Fruit fly (Drosophila melanogaster) whole organism, embryonic: ENCODE measurements around the gene CAH7.

Experiments
- Antp ChIP-seq: fragments of 200-800 bp; sonication (Bioruptor generic); optimal IDR thresholded peaks from 3 replicates; lab custom pipeline; 2016; ENCODE audit warnings: missing biosample characterization, missing genetic modification characterization
- CG10543 ChIP-seq: fragments of 200-800 bp; sonication (Bioruptor generic); optimal IDR thresholded peaks from 3 replicates; lab custom pipeline; 2017; ENCODE audit warnings: missing biosample characterization, mild to moderate bottlenecking, missing genetic modification characterization, moderate library complexity
- CG10565 ChIP-seq: fragments of 200-800 bp; sonication (Bioruptor generic); optimal IDR thresholded peaks from 3 replicates; lab custom pipeline; 2016; ENCODE audit warnings: missing biosample characterization, mild to moderate bottlenecking, missing genetic modification characterization
- CG10654 ChIP-seq: fragments of 200-800 bp; sonication (Bioruptor generic); optimal IDR thresholded peaks from 2 replicates; lab custom pipeline; 2016; ENCODE audit warnings: missing biosample characterization, missing genetic modification characterization
- CG10959 ChIP-seq: fragments of 200-800 bp; sonication (Bioruptor generic); IDR thresholded peaks from 2 replicates; pipeline ENCODE4 v1.3.6; 2022; ENCODE audit warnings: missing biosample characterization, missing genetic modification characterization
- CG11398 ChIP-seq: fragments of 200-800 bp; sonication (Bioruptor generic); optimal IDR thresholded peaks from 2 replicates; lab custom pipeline; 2016; ENCODE audit warnings: missing biosample characterization, missing genetic modification characterization
- CG12155 ChIP-seq: fragments of 200-800 bp; sonication (Bioruptor generic); optimal IDR thresholded peaks from 3 replicates; lab custom pipeline; 2016; ENCODE audit warnings: missing biosample characterization, missing genetic modification characterization
- CG12219 ChIP-seq: fragments of 200-800 bp; sonication (Bioruptor generic); optimal IDR thresholded peaks from 3 replicates; lab custom pipeline; 2018; ENCODE audit warnings: missing biosample characterization, mild to moderate bottlenecking, missing genetic modification characterization
- CG12299 ChIP-seq: fragments of 200-800 bp; sonication (Bioruptor generic); optimal IDR thresholded peaks from 2 replicates; lab custom pipeline; 2018; ENCODE audit warnings: missing biosample characterization, mild to moderate bottlenecking, missing genetic modification characterization
- CG14667 ChIP-seq: fragments of 200-800 bp; sonication (Bioruptor generic); IDR thresholded peaks from 2 replicates; pipeline ENCODE4 v1.3.6; 2022; ENCODE audit warnings: missing biosample characterization, missing genetic modification characterization
- CG1603 ChIP-seq: fragments of 200-800 bp; sonication (Bioruptor generic); optimal IDR thresholded peaks from 2 replicates; lab custom pipeline; 2019; ENCODE audit warnings: missing biosample characterization, mild to moderate bottlenecking, missing genetic modification characterization, moderate library complexity
- CG16779 ChIP-seq: fragments of 200-800 bp; sonication (Bioruptor generic); IDR thresholded peaks from 2 replicates; pipeline ENCODE4 v1.3.6; 2022; ENCODE audit warnings: missing biosample characterization, missing genetic modification characterization
- CG30403 ChIP-seq: fragments of 200-800 bp; sonication (Bioruptor generic); optimal IDR thresholded peaks from 3 replicates; lab custom pipeline; 2016; ENCODE audit warnings: missing biosample characterization, missing genetic modification characterization
- CG3847 ChIP-seq: fragments of 200-800 bp; sonication (Bioruptor generic); IDR thresholded peaks from 2 replicates; pipeline ENCODE4 v1.3.6; 2022; ENCODE audit warnings: missing biosample characterization, missing genetic modification characterization
- CG4282 ChIP-seq: fragments of 200-800 bp; sonication (Bioruptor generic); optimal IDR thresholded peaks from 2 replicates; lab custom pipeline; 2016; ENCODE audit warnings: missing biosample characterization, missing genetic modification characterization
- CG5180 ChIP-seq: fragments of 200-800 bp; sonication (Bioruptor generic); optimal IDR thresholded peaks from 3 replicates; lab custom pipeline; 2017; ENCODE audit warnings: missing biosample characterization, missing genetic modification characterization, mild to moderate bottlenecking, moderate library complexity, missing genetic modification reagents
- CG6654 ChIP-seq: fragments of 200-800 bp; sonication (Bioruptor generic); optimal IDR thresholded peaks from 2 replicates; lab custom pipeline; 2017; ENCODE audit warnings: missing biosample characterization, mild to moderate bottlenecking, missing genetic modification characterization
- CG6854 ChIP-seq: fragments of 200-800 bp; sonication (Bioruptor generic); optimal IDR thresholded peaks from 3 replicates; lab custom pipeline; 2017; ENCODE audit warnings: missing biosample characterization, mild to moderate bottlenecking, missing genetic modification characterization
- CG7372 ChIP-seq: fragments of 200-800 bp; sonication (Bioruptor generic); IDR thresholded peaks from 2 replicates; pipeline ENCODE4 v1.3.6; 2022; ENCODE audit warnings: missing biosample characterization, missing genetic modification characterization
- CG7963 ChIP-seq: fragments of 200-800 bp; sonication (Bioruptor generic); IDR thresholded peaks from 3 replicates; pipeline ENCODE4 v1.3.6; 2022; ENCODE audit warnings: missing biosample characterization, missing genetic modification characterization; ENCODE audit not compliant: partially characterized antibody
- CG8388 ChIP-seq: fragments of 200-800 bp; sonication (Bioruptor generic); optimal IDR thresholded peaks from 2 replicates; lab custom pipeline; 2019; ENCODE audit warnings: missing biosample characterization, mild to moderate bottlenecking, missing genetic modification characterization, moderate library complexity
- CHES-1-like ChIP-seq: fragments of 200-800 bp; sonication (Bioruptor generic); optimal IDR thresholded peaks from 2 replicates; lab custom pipeline; 2016; ENCODE audit warnings: missing biosample characterization, missing genetic modification characterization
- Dbx ChIP-seq: fragments of 200-800 bp; sonication (Bioruptor generic); IDR thresholded peaks from 3 replicates; pipeline ENCODE4 v1.3.6; 2022; ENCODE audit warnings: missing biosample characterization, missing genetic modification characterization
- Dip2 ChIP-seq: fragments of 200-800 bp; sonication (Bioruptor generic); IDR thresholded peaks from 2 replicates; pipeline ENCODE4 v1.3.6; 2022; ENCODE audit warnings: missing biosample characterization, missing genetic modification characterization
- H15 ChIP-seq: fragments of 200-800 bp; sonication (Bioruptor generic); IDR thresholded peaks from 3 replicates; pipeline ENCODE4 v1.3.6; 2022; ENCODE audit warnings: missing biosample characterization, missing genetic modification characterization
- HLHmδ ChIP-seq: fragments of 200-800 bp; sonication (Bioruptor generic); optimal IDR thresholded peaks from 2 replicates; lab custom pipeline; 2018; ENCODE audit warnings: missing biosample characterization, mild to moderate bottlenecking, missing genetic modification characterization, moderate library complexity
- Kr ChIP-seq: fragments of 200-800 bp; sonication (Bioruptor generic); optimal IDR thresholded peaks from 2 replicates; lab custom pipeline; 2017; ENCODE audit warnings: missing biosample characterization, mild to moderate bottlenecking, missing genetic modification characterization
- NC2β ChIP-seq: fragments of 200-800 bp; sonication (Bioruptor generic); optimal IDR thresholded peaks from 2 replicates; lab custom pipeline; 2016; ENCODE audit warnings: missing biosample characterization, missing genetic modification characterization
- Ravus ChIP-seq: fragments of 200-800 bp; sonication (Bioruptor generic); IDR thresholded peaks from 2 replicates; pipeline ENCODE4 v1.3.6; 2022; ENCODE audit warnings: missing biosample characterization, missing genetic modification characterization
- Sin3A ChIP-seq: fragments of >200 bp; optimal IDR thresholded peaks from 2 replicates; lab custom pipeline; 2018
- Tbp ChIP-seq: fragments of >200 bp; optimal IDR thresholded peaks from 2 replicates; lab custom pipeline; 2018; ENCODE audit warnings: missing biosample characterization, missing genetic modification characterization
- Usf ChIP-seq: fragments of 200-800 bp; sonication (Bioruptor generic); optimal IDR thresholded peaks from 2 replicates; lab custom pipeline; 2017; ENCODE audit warnings: missing genotype, missing biosample characterization, missing genetic modification characterization
- bcd ChIP-seq: fragments of 200-800 bp; sonication (Bioruptor generic); optimal IDR thresholded peaks from 2 replicates; lab custom pipeline; 2017; ENCODE audit warnings: missing biosample characterization, mild to moderate bottlenecking, missing genetic modification characterization
- dimm ChIP-seq: fragments of 200-800 bp; sonication (Bioruptor generic); IDR thresholded peaks from 2 replicates; pipeline ENCODE4 v1.3.6; 2022; ENCODE audit warnings: missing biosample characterization, missing genetic modification characterization
- dmrt99B ChIP-seq: fragments of 200-800 bp; sonication (Bioruptor generic); optimal IDR thresholded peaks from 2 replicates; lab custom pipeline; 2018; ENCODE audit warnings: missing biosample characterization, mild to moderate bottlenecking, missing genetic modification characterization, moderate library complexity
- ham ChIP-seq: fragments of 200-800 bp; sonication (Bioruptor generic); IDR thresholded peaks from 2 replicates; pipeline ENCODE4 v1.3.6; 2022; ENCODE audit warnings: missing biosample characterization, missing genetic modification characterization
- hb ChIP-seq: fragments of 200-800 bp; sonication (Bioruptor generic); IDR thresholded peaks from 3 replicates; pipeline ENCODE4 v1.3.6; 2022; ENCODE audit warnings: missing biosample characterization, missing genetic modification characterization; ENCODE audit not compliant: partially characterized antibody
- her ChIP-seq: fragments of 200-800 bp; sonication (Bioruptor generic); optimal IDR thresholded peaks from 2 replicates; lab custom pipeline; 2016; ENCODE audit warnings: missing biosample characterization, missing genetic modification characterization
- kay ChIP-seq: fragments of 200-800 bp; sonication (Bioruptor generic); optimal IDR thresholded peaks from 2 replicates; lab custom pipeline; 2016; ENCODE audit warnings: missing biosample characterization, missing genetic modification characterization
- lab ChIP-seq: fragments of 200-800 bp; sonication (Bioruptor generic); optimal IDR thresholded peaks from 3 replicates; lab custom pipeline; 2017; ENCODE audit warnings: missing biosample characterization, missing genetic modification characterization, mild to moderate bottlenecking, moderate library complexity, missing genetic modification reagents
- nerfin-1 ChIP-seq: fragments of 200-800 bp; sonication (Bioruptor generic); optimal IDR thresholded peaks from 3 replicates; lab custom pipeline; 2019; ENCODE audit warnings: missing biosample characterization, mild to moderate bottlenecking, missing genetic modification characterization, moderate library complexity
- nom ChIP-seq: fragments of 200-800 bp; sonication (Bioruptor generic); optimal IDR thresholded peaks from 2 replicates; lab custom pipeline; 2017; ENCODE audit warnings: missing biosample characterization, missing genetic modification characterization, mild to moderate bottlenecking, moderate library complexity, missing genetic modification reagents
- prd ChIP-seq, 3 experiments: fragments of >200 bp in 2 of 3; fragments of 200-800 bp in 1 of 3; sonication (Bioruptor generic) in 1 of 3; optimal IDR thresholded peaks in 2 of 3; IDR thresholded peaks in 1 of 3; 2 replicates in 2 of 3; 3 replicates in 1 of 3; pipeline versions ENCODE4 v1.3.6 to Lab custom; 2017 to 2022; ENCODE audit warnings: missing biosample characterization in 1 of 3, missing genetic modification characterization in 1 of 3
- sima ChIP-seq: fragments of 200-800 bp; sonication (Bioruptor generic); optimal IDR thresholded peaks from 2 replicates; lab custom pipeline; 2016; ENCODE audit warnings: missing biosample characterization, missing genetic modification characterization
- sqz ChIP-seq: fragments of 200-800 bp; sonication (Bioruptor generic); optimal IDR thresholded peaks from 3 replicates; lab custom pipeline; 2018; ENCODE audit warnings: missing biosample characterization, mild to moderate bottlenecking, missing genetic modification characterization
- tgo ChIP-seq: fragments of 200-800 bp; sonication (Bioruptor generic); IDR thresholded peaks from 3 replicates; pipeline ENCODE4 v1.3.6; 2022; ENCODE audit warnings: missing biosample characterization, missing genetic modification characterization
- vnd ChIP-seq: fragments of 200-800 bp; sonication (Bioruptor generic); IDR thresholded peaks from 3 replicates; pipeline ENCODE4 v1.3.6; 2022; ENCODE audit warnings: missing biosample characterization, missing genetic modification characterization; ENCODE audit not compliant: partially characterized antibody
- vvl ChIP-seq: fragments of 200-800 bp; sonication (Bioruptor generic); IDR thresholded peaks from 2 replicates; pipeline ENCODE4 v1.3.6; 2022; ENCODE audit warnings: missing biosample characterization, missing genetic modification characterization

The CAH7 gene

dm6 chr3R:10144103-10144998 lies 32.3 kb downstream of the CAH7 start, which contains the start of the genes TAF1B and Invadolysin (continued):
- TF ChIP-seq lab = peak; percentile 47
- TF ChIP-seq CG3847 (GFP tag; lab: Robert Waterston, UW) = peak; percentile 74; the same call in 1 of the 2 replicates
- peak; percentile 59 for TF ChIP-seq CG10543 (GFP tag; lab: Kevin White, UChicago)
- TF ChIP-seq HLHmδ (GFP tag; lab: Kevin White, UChicago) = peak; percentile 66
- TF ChIP-seq CG1603 (tag; lab: Kevin White, UChicago) = peak; percentile 76
- no peak for TF ChIP-seq Usf (GFP tag; lab: Kevin White, UChicago)
- no peak for TF ChIP-seq Dip2 (GFP tag; lab: Robert Waterston, UW)
- peak; percentile 48 for TF ChIP-seq CG6854 (GFP tag; lab: Kevin White, UChicago)
- TF ChIP-seq nerfin-1 = peak; percentile 58
- TF ChIP-seq kay (GFP tag; lab: Kevin White, UChicago) = peak; percentile 2
- TF ChIP-seq Sin3A (lab: Kevin White, UChicago) = peak; percentile 38
- no peak for TF ChIP-seq CG12219 (GFP tag; lab: Kevin White, UChicago)
- peak; percentile 59 for TF ChIP-seq her (GFP tag; lab: Kevin White, UChicago)
- no peak for TF ChIP-seq CG11398 (GFP tag; lab: Kevin White, UChicago)
- no peak for TF ChIP-seq CG8388 (GFP tag; lab: Kevin White, UChicago)
- TF ChIP-seq CG16779 (GFP tag; lab: Robert Waterston, UW) = no peak
- TF ChIP-seq prd (optimal IDR thresholded peaks at IDR 0.05; lab: Kevin White, UChicago) = no peak
- peak; percentile 56; the same call in 2 of the 3 replicates for TF ChIP-seq prd (GFP tag; IDR thresholded peaks at IDR 0.05; lab: Robert Waterston, UW)
- TF ChIP-seq Ravus (GFP tag; lab: Robert Waterston, UW) = no peak
- TF ChIP-seq CG10959 = no peak
- no peak for TF ChIP-seq sqz (GFP tag; lab: Kevin White, UChicago)
- no peak for TF ChIP-seq CHES-1-like (GFP tag; lab: Kevin White, UChicago)
- TF ChIP-seq sima (GFP tag; lab: Kevin White, UChicago) = no peak
- peak; percentile 22 for TF ChIP-seq dmrt99B
- TF ChIP-seq vvl (GFP tag; lab: Robert Waterston, UW) = peak; percentile 62
- peak; percentile 14 for TF ChIP-seq bcd (GFP tag; lab: Kevin White, UChicago)
- TF ChIP-seq H15 = peak; percentile 25; the same call in 1 of the 3 replicates
- no peak for TF ChIP-seq dimm (GFP tag; lab: Robert Waterston, UW)
- TF ChIP-seq CG5180 (GFP tag; lab: Kevin White, UChicago) = no peak
- peak; percentile 48 for TF ChIP-seq Kr
- TF ChIP-seq Antp (GFP tag; lab: Kevin White, UChicago) = peak; percentile 52
- peak; percentile 89 for TF ChIP-seq hb (GFP tag; lab: Robert Waterston, UW)
- TF ChIP-seq Tbp = peak; percentile 11
- peak; percentile 46 for TF ChIP-seq NC2β (GFP tag; lab: Kevin White, UChicago)
- no peak for TF ChIP-seq CG6654 (GFP tag; lab: Kevin White, UChicago)
- peak; percentile 88 for TF ChIP-seq CG7963 (GFP tag; lab: Robert Waterston, UW)
- no peak for TF ChIP-seq CG10565 (GFP tag; lab: Kevin White, UChicago)
- no peak for TF ChIP-seq ham (GFP tag; lab: Robert Waterston, UW)
- TF ChIP-seq CG7372 (GFP tag; lab: Robert Waterston, UW) = 0 out of 2 replicates have a peak, but pooled peaks have one; percentile 29
- TF ChIP-seq CG12155 = peak; percentile 57
- TF ChIP-seq Dbx (GFP tag; lab: Robert Waterston, UW) = peak; percentile 25; the same call in 1 of the 3 replicates
- peak; percentile 80 for TF ChIP-seq vnd (GFP tag; lab: Robert Waterston, UW)
- no peak for TF ChIP-seq CG4282 (GFP tag; lab: Kevin White, UChicago)
- peak; percentile 17 for TF ChIP-seq CG10654 (GFP tag; lab: Kevin White, UChicago)
- no peak for TF ChIP-seq CG12299 (tag; lab: Kevin White, UChicago)
- TF ChIP-seq tgo = peak; percentile 43; the same call in 2 of the 3 replicates
- TF ChIP-seq nom = no peak
- peak; percentile 63 for TF ChIP-seq CG30403 (GFP tag; lab: Kevin White, UChicago)
- no peak for TF ChIP-seq CG14667 (GFP tag; lab: Robert Waterston, UW)
